Worm (Caenorhabditis elegans) whole organism, L4/young adult: ENCODE measurements around the gene ida-1.

Experiments used
- W03F9.2 ChIP-seq: fragments of 150-350 bp; optimal IDR thresholded peaks from 2 replicates; lab custom pipeline; 2014; ENCODE audit warnings: missing biosample characterization, missing genetic modification characterization
- dao-5 ChIP-seq: sonication (generic microtip); optimal IDR thresholded peaks from 2 replicates; lab custom pipeline; 2016; ENCODE audit warnings: missing genotype, missing genetic modification characterization, moderate library complexity, missing compliant biosample characterization
- him-1 ChIP-seq: sonication (generic microtip); optimal IDR thresholded peaks from 2 replicates; lab custom pipeline; 2016; ENCODE audit warnings: missing genotype, missing genetic modification reagents, missing genetic modification characterization, missing compliant biosample characterization

DNA sequence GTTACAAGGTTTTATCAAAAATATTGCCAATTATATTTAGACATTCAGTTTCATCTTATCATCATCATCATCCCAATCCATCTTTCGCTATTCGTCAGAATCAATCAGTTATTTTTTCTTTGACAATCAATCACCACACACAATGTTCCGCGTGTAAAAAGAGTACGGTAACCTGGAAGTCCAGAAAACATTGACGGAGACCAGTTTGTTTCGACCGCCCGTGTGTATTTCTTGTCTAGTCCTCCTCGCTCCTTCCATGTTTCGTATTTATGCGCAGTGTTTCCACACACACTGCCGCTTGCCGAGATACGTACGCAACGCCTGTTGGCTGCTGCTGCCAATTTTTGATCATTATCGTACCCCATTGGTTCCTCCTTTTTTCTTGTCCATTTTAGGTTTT lies 44.7 kb upstream of the ida-1 start:
- no peak for TF ChIP-seq W03F9.2 (tag; lab: Kevin White, UChicago)
- no peak for TF ChIP-seq him-1 (tag; lab: Kevin White, UChicago)
- no peak for TF ChIP-seq dao-5 (tag; lab: Kevin White, UChicago)
